Worm (Caenorhabditis elegans) whole organism, late embryonic: ENCODE measurements around the gene twk-6.

ENCODE experiments used
- C08G9.2 ChIP-seq: sonication (generic microtip); optimal IDR thresholded peaks from 2 replicates; lab custom pipeline; 2016; ENCODE audit warnings: mild to moderate bottlenecking, missing genetic modification characterization, moderate library complexity, missing compliant biosample characterization
- ama-1 ChIP-seq: fragments of 150-350 bp; optimal IDR thresholded peaks from 2 replicates; lab custom pipeline; 2014
- ceh-30 ChIP-seq: fragments of 150-350 bp; optimal IDR thresholded peaks from 2 replicates; lab custom pipeline; 2014; ENCODE audit warnings: missing biosample characterization, missing genetic modification characterization
- odd-2 ChIP-seq: sonication (generic microtip); optimal IDR thresholded peaks from 2 replicates; lab custom pipeline; 2017; ENCODE audit warnings: antibody characterized with exemption, mild to moderate bottlenecking, missing genetic modification characterization, missing compliant biosample characterization
- pqm-1 ChIP-seq: sonication (generic microtip); optimal IDR thresholded peaks from 2 replicates; lab custom pipeline; 2016; ENCODE audit warnings: missing genetic modification characterization, missing compliant biosample characterization
- syd-9 ChIP-seq: sonication (generic microtip); optimal IDR thresholded peaks from 2 replicates; lab custom pipeline; 2016; ENCODE audit warnings: mild to moderate bottlenecking, missing genetic modification characterization, moderate library complexity, missing compliant biosample characterization
- tbx-2 ChIP-seq: sonication (generic microtip); optimal IDR thresholded peaks from 2 replicates; lab custom pipeline; 2016; ENCODE audit warnings: missing genetic modification characterization, missing compliant biosample characterization
- unc-42 ChIP-seq: sonication (generic microtip); optimal IDR thresholded peaks from 2 replicates; lab custom pipeline; 2016; ENCODE audit warnings: missing genotype, missing genetic modification characterization, missing compliant biosample characterization

DNA sequence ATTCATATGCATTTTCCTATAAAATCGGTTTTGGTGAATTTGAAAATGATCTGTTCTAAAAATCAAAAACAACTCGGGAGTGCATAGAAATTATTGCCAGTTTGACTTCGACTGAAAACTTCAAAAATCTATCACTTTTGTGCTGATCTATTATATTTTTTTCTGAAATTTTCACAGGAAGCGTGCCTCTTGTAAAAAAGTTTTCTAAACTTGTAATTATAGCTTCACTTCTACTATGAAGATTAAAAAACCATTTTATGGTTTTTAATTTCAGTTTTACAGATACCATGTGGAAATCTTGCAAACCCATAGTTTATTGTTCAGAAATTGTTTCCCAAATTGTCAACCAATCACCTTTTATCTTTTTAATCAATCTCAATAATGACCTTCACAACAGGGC, 8.7 kb upstream of the twk-6 start, which contains the start of gene F17C8.9:
- no peak for TF ChIP-seq ama-1 (lab: Kevin White, UChicago)
- no peak for TF ChIP-seq ceh-30 (tag; lab: Kevin White, UChicago)
- TF ChIP-seq C08G9.2 = no peak
- TF ChIP-seq unc-42 = no peak
- no peak for TF ChIP-seq pqm-1 (tag; lab: Kevin White, UChicago)
- no peak for TF ChIP-seq tbx-2 (tag; lab: Kevin White, UChicago)
- no peak for TF ChIP-seq syd-9 (tag; lab: Kevin White, UChicago)
- TF ChIP-seq odd-2 (tag; lab: Kevin White, UChicago) = no peak
